Fruit fly (Drosophila melanogaster) whole organism, embryonic: ENCODE data around the gene CG15570.

ENCODE experiments used
- Bteb2 ChIP-seq: fragments of 200-800 bp; sonication (Bioruptor generic); optimal IDR thresholded peaks from 2 replicates; lab custom pipeline; 2016; ENCODE audit warnings: missing biosample characterization, missing genetic modification characterization
- CG13123 ChIP-seq: fragments of 200-800 bp; sonication (Bioruptor generic); optimal IDR thresholded peaks from 2 replicates; lab custom pipeline; 2016; ENCODE audit warnings: missing biosample characterization, missing genetic modification characterization
- CG15073 ChIP-seq: fragments of 200-800 bp; sonication (Bioruptor generic); optimal IDR thresholded peaks from 2 replicates; lab custom pipeline; 2016; ENCODE audit warnings: missing biosample characterization, missing genetic modification characterization
- CG17568 ChIP-seq: fragments of 200-800 bp; sonication (Bioruptor generic); optimal IDR thresholded peaks from 2 replicates; lab custom pipeline; 2018; ENCODE audit warnings: missing biosample characterization, mild to moderate bottlenecking, missing genetic modification characterization, moderate library complexity
- NfI ChIP-seq: fragments of 200-800 bp; sonication (Bioruptor generic); optimal IDR thresholded peaks from 3 replicates; lab custom pipeline; 2018; ENCODE audit warnings: missing biosample characterization, mild to moderate bottlenecking, missing genetic modification characterization, moderate library complexity
- bowl ChIP-seq: fragments of 200-800 bp; sonication (Bioruptor generic); IDR thresholded peaks from 2 replicates; pipeline ENCODE4 v1.3.6; 2022; ENCODE audit warnings: missing biosample characterization, missing genetic modification characterization
- esg ChIP-seq: fragments of 200-800 bp; sonication (Bioruptor generic); conservative IDR thresholded peaks from 2 replicates; pipeline ENCODE4 v1.3.6; 2022; ENCODE audit warnings: missing biosample characterization, missing genetic modification characterization
- luna ChIP-seq: fragments of 200-800 bp; sonication (Bioruptor generic); optimal IDR thresholded peaks from 2 replicates; lab custom pipeline; 2016; ENCODE audit warnings: missing biosample characterization, missing genetic modification characterization
- slp2 ChIP-seq: fragments of 200-800 bp; sonication (Bioruptor generic); optimal IDR thresholded peaks from 2 replicates; lab custom pipeline; 2016; ENCODE audit warnings: missing biosample characterization, missing genetic modification characterization

DNA sequence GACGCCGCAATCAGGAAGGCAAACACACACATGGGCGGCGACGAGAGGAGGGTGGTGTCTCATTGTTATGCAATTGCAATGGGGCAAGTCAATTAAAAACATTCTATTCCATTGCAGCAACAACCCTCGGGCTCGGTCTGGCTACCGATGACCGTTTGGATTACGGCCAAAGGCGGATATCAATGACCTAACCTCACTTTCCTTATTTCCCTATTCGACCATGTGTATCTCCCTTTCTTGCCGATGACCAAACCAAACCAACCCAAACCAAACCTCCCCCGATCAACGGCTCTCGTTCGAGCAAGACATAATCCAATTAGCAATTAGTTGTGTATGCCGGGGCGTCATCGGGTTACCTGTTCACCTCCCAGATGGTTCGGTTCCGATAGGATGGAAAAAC, 19.2 kb upstream of the CG15570 start:
- no peak for TF ChIP-seq NfI (GFP tag; lab: Kevin White, UChicago)
- no peak for TF ChIP-seq bowl (GFP tag; lab: Robert Waterston, UW)
- no peak for TF ChIP-seq Bteb2 (GFP tag; lab: Kevin White, UChicago)
- TF ChIP-seq CG17568, result no peak
- no peak for TF ChIP-seq slp2 (GFP tag; lab: Kevin White, UChicago)
- TF ChIP-seq CG13123 (GFP tag; lab: Kevin White, UChicago), result no peak
- no peak for TF ChIP-seq esg (GFP tag; lab: Robert Waterston, UW)
- no peak for TF ChIP-seq CG15073 (GFP tag; lab: Kevin White, UChicago)
- no peak for TF ChIP-seq luna (GFP tag; lab: Kevin White, UChicago)
